Fruit fly (Drosophila melanogaster) whole organism, embryonic: ENCODE results near the gene CG10959.

ENCODE experiments used
- Ada2b ChIP-seq: fragments of 200-800 bp; sonication (Bioruptor generic); IDR thresholded peaks from 2 replicates; pipeline ENCODE4 v1.3.6; 2022; ENCODE audit warnings: missing biosample characterization, missing genetic modification characterization
- Atf-2 ChIP-seq: fragments of 200-800 bp; sonication (Bioruptor generic); optimal IDR thresholded peaks from 2 replicates; lab custom pipeline; 2016; ENCODE audit warnings: missing biosample characterization, missing genetic modification characterization
- Atf6 ChIP-seq: fragments of 200-800 bp; sonication (Bioruptor generic); IDR thresholded peaks from 2 replicates; pipeline ENCODE4 v1.3.6; 2022; ENCODE audit warnings: missing biosample characterization, missing genetic modification characterization
- CG10209 ChIP-seq: fragments of 200-800 bp; sonication (Bioruptor generic); optimal IDR thresholded peaks from 3 replicates; lab custom pipeline; 2017; ENCODE audit warnings: missing biosample characterization, mild to moderate bottlenecking, missing genetic modification characterization, missing genetic modification reagents
- CG11093 ChIP-seq: fragments of 200-800 bp; sonication (Bioruptor generic); IDR thresholded peaks from 3 replicates; pipeline ENCODE4 v1.3.6; 2022; ENCODE audit warnings: missing biosample characterization, missing genetic modification characterization
- CG13296 ChIP-seq: fragments of 200-800 bp; sonication (Bioruptor generic); optimal IDR thresholded peaks from 3 replicates; lab custom pipeline; 2018; ENCODE audit warnings: missing biosample characterization, mild to moderate bottlenecking, missing genetic modification characterization
- CG14014 ChIP-seq: fragments of 200-800 bp; sonication (Bioruptor generic); IDR thresholded peaks from 2 replicates; pipeline ENCODE4 v1.3.6; 2022; ENCODE audit warnings: missing biosample characterization, missing genetic modification characterization
- CG17186 ChIP-seq: fragments of 200-800 bp; sonication (Bioruptor generic); optimal IDR thresholded peaks from 3 replicates; lab custom pipeline; 2017; ENCODE audit warnings: missing biosample characterization, missing genetic modification reagents, missing genetic modification characterization
- CG2678 ChIP-seq: fragments of 200-800 bp; sonication (Bioruptor generic); optimal IDR thresholded peaks from 3 replicates; lab custom pipeline; 2019; ENCODE audit warnings: missing biosample characterization, mild to moderate bottlenecking, missing genetic modification characterization, moderate library complexity
- CG2875 ChIP-seq: fragments of 200-800 bp; sonication (Bioruptor generic); optimal IDR thresholded peaks from 2 replicates; lab custom pipeline; 2017; ENCODE audit warnings: missing biosample characterization, mild to moderate bottlenecking, missing genetic modification characterization, missing genetic modification reagents
- CG31365 ChIP-seq: fragments of 200-800 bp; sonication (Bioruptor generic); optimal IDR thresholded peaks from 2 replicates; lab custom pipeline; 2018; ENCODE audit warnings: missing biosample characterization, mild to moderate bottlenecking, missing genetic modification characterization
- CG34224 ChIP-seq: fragments of 200-800 bp; sonication (Bioruptor generic); IDR thresholded peaks from 3 replicates; pipeline ENCODE4 v1.3.6; 2022; ENCODE audit warnings: missing biosample characterization, missing genetic modification characterization; ENCODE audit not compliant: partially characterized antibody
- CG34422 ChIP-seq: fragments of 200-800 bp; sonication (Bioruptor generic); IDR thresholded peaks from 3 replicates; pipeline ENCODE4 v1.3.6; 2022; ENCODE audit warnings: missing biosample characterization, missing genetic modification characterization
- CG6791 ChIP-seq: fragments of 200-800 bp; sonication (Bioruptor generic); IDR thresholded peaks from 3 replicates; pipeline ENCODE4 v1.3.6; 2022; ENCODE audit warnings: missing biosample characterization, missing genetic modification characterization; ENCODE audit not compliant: partially characterized antibody
- CG6854 ChIP-seq: fragments of 200-800 bp; sonication (Bioruptor generic); optimal IDR thresholded peaks from 3 replicates; lab custom pipeline; 2017; ENCODE audit warnings: missing biosample characterization, mild to moderate bottlenecking, missing genetic modification characterization
- CG8478 ChIP-seq: fragments of >200 bp; optimal IDR thresholded peaks from 2 replicates; lab custom pipeline; 2018
- CG9876 ChIP-seq: fragments of 200-800 bp; sonication (Bioruptor generic); optimal IDR thresholded peaks from 2 replicates; lab custom pipeline; 2016; ENCODE audit warnings: missing biosample characterization, missing genetic modification characterization
- Dad ChIP-seq: fragments of 200-800 bp; sonication (Bioruptor generic); optimal IDR thresholded peaks from 3 replicates; lab custom pipeline; 2016; ENCODE audit warnings: missing biosample characterization, missing genetic modification characterization
- Dip2 ChIP-seq: fragments of 200-800 bp; sonication (Bioruptor generic); IDR thresholded peaks from 2 replicates; pipeline ENCODE4 v1.3.6; 2022; ENCODE audit warnings: missing biosample characterization, missing genetic modification characterization
- Doc2 ChIP-seq: fragments of 200-800 bp; sonication (Bioruptor generic); IDR thresholded peaks from 2 replicates; pipeline ENCODE4 v1.3.6; 2022; ENCODE audit warnings: missing biosample characterization, missing genetic modification characterization
- HHEX ChIP-seq: fragments of 200-800 bp; sonication (Bioruptor generic); optimal IDR thresholded peaks from 3 replicates; lab custom pipeline; 2017; ENCODE audit warnings: missing biosample characterization, mild to moderate bottlenecking, missing genetic modification characterization, missing genetic modification reagents
- HmgZ ChIP-seq: fragments of 200-800 bp; sonication (Bioruptor generic); optimal IDR thresholded peaks from 2 replicates; lab custom pipeline; 2018; ENCODE audit warnings: missing biosample characterization, mild to moderate bottlenecking, missing genetic modification characterization
- NK7.1 ChIP-seq: fragments of 200-800 bp; sonication (Bioruptor generic); optimal IDR thresholded peaks from 3 replicates; lab custom pipeline; 2016; ENCODE audit warnings: missing biosample characterization, missing genetic modification characterization
- Ravus ChIP-seq: fragments of 200-800 bp; sonication (Bioruptor generic); IDR thresholded peaks from 2 replicates; pipeline ENCODE4 v1.3.6; 2022; ENCODE audit warnings: missing biosample characterization, missing genetic modification characterization
- Rx ChIP-seq: fragments of 200-800 bp; sonication (Bioruptor generic); IDR thresholded peaks from 2 replicates; pipeline ENCODE4 v1.3.6; 2022; ENCODE audit warnings: missing biosample characterization, missing genetic modification characterization
- Sry-β ChIP-seq: fragments of 200-800 bp; sonication (Bioruptor generic); optimal IDR thresholded peaks from 2 replicates; lab custom pipeline; 2018; ENCODE audit warnings: missing biosample characterization, mild to moderate bottlenecking, missing genetic modification characterization, moderate library complexity
- bsh ChIP-seq, 2 experiments: fragments of 200-800 bp; sonication (Bioruptor generic); optimal IDR thresholded peaks; 2 replicates each; lab custom pipeline; 2017 to 2018; ENCODE audit warnings: mild to moderate bottlenecking in 2 of 2, missing biosample characterization in 2 of 2, missing genetic modification characterization in 2 of 2, moderate library complexity in 1 of 2
- cato ChIP-seq: fragments of 200-800 bp; sonication (Bioruptor generic); optimal IDR thresholded peaks from 2 replicates; lab custom pipeline; 2016; ENCODE audit warnings: missing biosample characterization, missing genetic modification characterization, borderline replicate concordance
- chn ChIP-seq: fragments of 200-800 bp; sonication (Bioruptor generic); optimal IDR thresholded peaks from 2 replicates; lab custom pipeline; 2016; ENCODE audit warnings: missing biosample characterization, missing genetic modification characterization
- croc ChIP-seq: fragments of 200-800 bp; sonication (Bioruptor generic); conservative IDR thresholded peaks from 3 replicates; pipeline ENCODE4 v1.3.6; 2022; ENCODE audit warnings: missing biosample characterization, missing genetic modification characterization
- crol ChIP-seq: fragments of 200-800 bp; sonication (Bioruptor generic); IDR thresholded peaks from 2 replicates; pipeline ENCODE4 v1.3.6; 2022; ENCODE audit warnings: missing biosample characterization, missing genetic modification characterization
- cwo ChIP-seq: fragments of 200-800 bp; sonication (Bioruptor generic); optimal IDR thresholded peaks from 3 replicates; lab custom pipeline; 2017; ENCODE audit warnings: missing biosample characterization, missing genetic modification characterization, mild to moderate bottlenecking, moderate library complexity, missing genetic modification reagents
- da ChIP-seq: fragments of 200-800 bp; sonication (Bioruptor generic); optimal IDR thresholded peaks from 2 replicates; lab custom pipeline; 2016; ENCODE audit warnings: missing biosample characterization, missing genetic modification characterization
- danr ChIP-seq: fragments of 200-800 bp; sonication (Bioruptor generic); IDR thresholded peaks from 2 replicates; pipeline ENCODE4 v1.3.6; 2022; ENCODE audit warnings: missing biosample characterization, missing genetic modification characterization
- dati ChIP-seq: fragments of 200-800 bp; sonication (Bioruptor generic); IDR thresholded peaks from 2 replicates; pipeline ENCODE4 v1.3.6; 2022; ENCODE audit warnings: missing biosample characterization, missing genetic modification characterization
- dysf ChIP-seq: fragments of 200-800 bp; sonication (Bioruptor generic); IDR thresholded peaks from 3 replicates; pipeline ENCODE4 v1.3.6; 2022; ENCODE audit warnings: missing biosample characterization, missing genetic modification characterization
- gcm2 ChIP-seq: fragments of 200-800 bp; sonication (Bioruptor generic); optimal IDR thresholded peaks from 2 replicates; lab custom pipeline; 2016; ENCODE audit warnings: missing biosample characterization, missing genetic modification characterization
- lola ChIP-seq, 3 experiments: fragments of >200 bp in 2 of 3; fragments of 200-800 bp in 1 of 3; sonication (Bioruptor generic) in 1 of 3; optimal IDR thresholded peaks; 2 replicates each; lab custom pipeline; 2017 to 2019; ENCODE audit warnings: missing biosample characterization in 3 of 3, missing genetic modification characterization in 3 of 3, mild to moderate bottlenecking in 1 of 3, moderate library complexity in 1 of 3
- nau ChIP-seq: fragments of 200-800 bp; sonication (Bioruptor generic); optimal IDR thresholded peaks from 3 replicates; lab custom pipeline; 2017; ENCODE audit warnings: missing biosample characterization, mild to moderate bottlenecking, missing genetic modification characterization, missing genetic modification reagents
- nerfin-1 ChIP-seq: fragments of 200-800 bp; sonication (Bioruptor generic); optimal IDR thresholded peaks from 3 replicates; lab custom pipeline; 2019; ENCODE audit warnings: missing biosample characterization, mild to moderate bottlenecking, missing genetic modification characterization, moderate library complexity
- onecut ChIP-seq: fragments of 200-800 bp; sonication (Bioruptor generic); IDR thresholded peaks from 2 replicates; pipeline ENCODE4 v1.3.6; 2022; ENCODE audit warnings: missing biosample characterization, missing genetic modification characterization
- org-1 ChIP-seq: fragments of 200-800 bp; sonication (Bioruptor generic); optimal IDR thresholded peaks from 2 replicates; lab custom pipeline; 2017; ENCODE audit warnings: missing biosample characterization, missing genetic modification characterization
- pan ChIP-seq, 4 experiments: fragments of >200 bp in 3 of 4; fragments of 200-800 bp in 1 of 4; sonication (Bioruptor generic) in 1 of 4; optimal IDR thresholded peaks in 3 of 4; IDR thresholded peaks in 1 of 4; 2 replicates each; pipeline versions ENCODE4 v1.3.6 to Lab custom; 2017 to 2022; ENCODE audit warnings: missing biosample characterization in 2 of 4, missing genetic modification characterization in 2 of 4, mixed read lengths in 1 of 4
- prd ChIP-seq, 3 experiments: fragments of >200 bp in 2 of 3; fragments of 200-800 bp in 1 of 3; sonication (Bioruptor generic) in 1 of 3; optimal IDR thresholded peaks in 2 of 3; IDR thresholded peaks in 1 of 3; 2 replicates in 2 of 3; 3 replicates in 1 of 3; pipeline versions ENCODE4 v1.3.6 to Lab custom; 2017 to 2022; ENCODE audit warnings: missing biosample characterization in 1 of 3, missing genetic modification characterization in 1 of 3
- psq ChIP-seq: fragments of 200-800 bp; sonication (Bioruptor generic); optimal IDR thresholded peaks from 2 replicates; lab custom pipeline; 2017; ENCODE audit warnings: missing biosample characterization, missing genetic modification characterization
- ranshi ChIP-seq: fragments of 200-800 bp; sonication (Bioruptor generic); IDR thresholded peaks from 2 replicates; pipeline ENCODE4 v1.3.6; 2022; ENCODE audit warnings: missing biosample characterization, missing genetic modification characterization
- sens ChIP-seq: fragments of 200-800 bp; sonication (Bioruptor generic); peaks from one replicate; lab custom pipeline; 2016; ENCODE audit warnings: missing biosample characterization, missing genetic modification characterization
- slbo ChIP-seq: fragments of 200-800 bp; sonication (Bioruptor generic); IDR thresholded peaks from 2 replicates; pipeline ENCODE4 v1.3.6; 2022; ENCODE audit warnings: missing biosample characterization, missing genetic modification characterization
- stwl ChIP-seq: fragments of 200-800 bp; sonication (Bioruptor generic); optimal IDR thresholded peaks from 3 replicates; lab custom pipeline; 2018; ENCODE audit warnings: missing biosample characterization, mild to moderate bottlenecking, missing genetic modification characterization, moderate library complexity
- tx ChIP-seq: fragments of 200-800 bp; sonication (Bioruptor generic); optimal IDR thresholded peaks from 2 replicates; lab custom pipeline; 2016; ENCODE audit warnings: missing biosample characterization, missing genetic modification characterization
- usp ChIP-seq: fragments of >200 bp; optimal IDR thresholded peaks from 2 replicates; lab custom pipeline; 2017; ENCODE audit warnings: missing biosample characterization, missing genetic modification characterization

CG10959 gene

DNA sequence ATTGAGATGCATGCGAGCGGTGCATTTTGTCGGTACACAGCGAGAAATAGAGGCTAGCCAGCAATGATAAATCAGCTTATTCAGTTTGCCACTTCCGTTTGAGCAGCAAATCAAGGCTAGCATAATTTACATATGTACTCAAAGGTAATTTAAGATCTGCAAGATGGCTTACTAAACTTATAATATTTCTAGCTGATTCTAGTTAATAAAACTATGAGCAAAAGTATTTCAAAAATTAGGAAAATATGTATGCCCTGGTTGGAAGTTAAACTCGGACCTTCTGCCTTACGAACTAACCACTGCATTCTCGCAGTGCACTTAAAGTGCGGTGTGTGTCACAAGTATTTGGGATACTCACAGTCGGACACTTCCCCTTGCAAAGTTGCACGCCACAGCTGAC is 25.7 kb upstream of the CG10959 start (continued):
- TF ChIP-seq CG9876 (GFP tag; lab: Kevin White, UChicago) (no peak), ranshi (GFP tag; lab: Robert Waterston, UW) (no peak), gcm2 (GFP tag; lab: Kevin White, UChicago) (no peak), dysf (GFP tag; lab: Robert Waterston, UW) (no peak), Doc2 (GFP tag; lab: Robert Waterston, UW) (no peak), Ada2b (GFP tag; lab: Robert Waterston, UW) (no peak), Ravus (GFP tag; lab: Robert Waterston, UW) (no peak), CG6791 (GFP tag; lab: Robert Waterston, UW) (no peak), HHEX (GFP tag; lab: Kevin White, UChicago) (no peak), CG10209 (GFP tag; lab: Kevin White, UChicago) (no peak), tx (no peak), onecut (no peak), sens (GFP tag; lab: Kevin White, UChicago) (peak; percentile 79), CG31365 (tag; lab: Kevin White, UChicago) (no peak), usp (GFP tag; lab: Kevin White, UChicago) (no peak), lola (GFP tag; optimal IDR thresholded peaks at IDR 0.05; lab: Kevin White, UChicago) (peak in 1 of 3 experiments; percentile 57), CG2875 (GFP tag; lab: Kevin White, UChicago) (no peak), Dip2 (GFP tag; lab: Robert Waterston, UW) (no peak), HmgZ (tag; lab: Kevin White, UChicago) (no peak), Sry-β (GFP tag; lab: Kevin White, UChicago) (no peak), prd (optimal IDR thresholded peaks at IDR 0.05; lab: Kevin White, UChicago) (no peak), prd (GFP tag; IDR thresholded peaks at IDR 0.05; lab: Robert Waterston, UW) (no peak; the same call in 2 of the 3 replicates), Dad (no peak), bsh (GFP tag; optimal IDR thresholded peaks at IDR 0.05; lab: Kevin White, UChicago) (peak in 1 of 2 experiments; percentile 51), CG6854 (GFP tag; lab: Kevin White, UChicago) (no peak), org-1 (GFP tag; lab: Kevin White, UChicago) (no peak), slbo (GFP tag; lab: Robert Waterston, UW) (no peak), da (GFP tag; lab: Kevin White, UChicago) (no peak), CG13296 (GFP tag; lab: Kevin White, UChicago) (no peak), danr (no peak), cato (no peak), nau (GFP tag; lab: Kevin White, UChicago) (no peak), CG17186 (GFP tag; lab: Kevin White, UChicago) (no peak), CG11093 (GFP tag; lab: Robert Waterston, UW) (no peak), croc (GFP tag; lab: Robert Waterston, UW) (no peak), CG2678 (peak; percentile 21), psq (GFP tag; lab: Kevin White, UChicago) (no peak), crol (no peak), stwl (tag; lab: Kevin White, UChicago) (no peak), cwo (GFP tag; lab: Kevin White, UChicago) (no peak), nerfin-1 (no peak), dati (GFP tag; lab: Robert Waterston, UW) (no peak), Rx (GFP tag; lab: Robert Waterston, UW) (no peak), CG34422 (no peak), NK7.1 (GFP tag; lab: Kevin White, UChicago) (no peak), CG34224 (GFP tag; lab: Robert Waterston, UW) (no peak), CG8478 (lab: Kevin White, UChicago) (no peak), chn (no peak), Atf-2 (GFP tag; lab: Kevin White, UChicago) (no peak), Atf6 (GFP tag; lab: Robert Waterston, UW) (no peak), pan (optimal IDR thresholded peaks at IDR 0.05; lab: Kevin White, UChicago) (no peak), pan (GFP tag; optimal IDR thresholded peaks at IDR 0.05 in 1 of 2, IDR thresholded peaks at IDR 0.05 in 1 of 2) (no peak), CG14014 (GFP tag; lab: Robert Waterston, UW) (no peak)
